Worm (Caenorhabditis elegans): Measurements from ENCODE around the gene srh-30.

The srh-30 gene

DNA sequence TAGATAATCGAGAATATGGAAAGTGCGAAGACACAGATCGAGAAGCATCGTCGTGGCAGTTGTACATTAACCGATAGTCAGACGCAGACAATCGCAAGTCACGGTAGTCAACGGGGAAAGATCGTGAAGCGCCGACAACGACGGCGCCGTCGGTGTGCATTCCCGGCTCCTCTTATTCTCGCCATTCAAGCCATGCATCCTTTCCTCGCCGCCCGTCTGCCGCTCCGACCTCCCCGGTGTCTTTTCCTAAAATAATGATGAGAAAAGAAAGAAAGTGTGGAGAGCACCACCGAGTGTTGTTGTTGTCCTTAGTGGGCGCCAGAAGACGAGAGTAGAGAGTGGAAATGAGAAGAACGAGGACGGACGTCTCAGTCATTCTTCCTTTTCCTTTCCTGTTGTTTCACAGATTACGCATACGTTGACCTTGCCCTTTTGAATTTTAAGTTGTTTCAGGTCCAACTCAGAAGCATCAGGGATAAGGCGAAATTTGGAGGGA is 22.2 kb upstream of the srh-30 start, which contains the start of gene ZC404.1:
TSS of gene ZC404.1 (plus strand) at position 446 of the 496 bp plus-strand sequence.
- TF ChIP-seq hlh-6 (tag; optimal IDR thresholded peaks at IDR 0.05) (no peak), ceh-31 (tag; optimal IDR thresholded peaks at IDR 0.05) (peak; percentile 8)

DNA sequence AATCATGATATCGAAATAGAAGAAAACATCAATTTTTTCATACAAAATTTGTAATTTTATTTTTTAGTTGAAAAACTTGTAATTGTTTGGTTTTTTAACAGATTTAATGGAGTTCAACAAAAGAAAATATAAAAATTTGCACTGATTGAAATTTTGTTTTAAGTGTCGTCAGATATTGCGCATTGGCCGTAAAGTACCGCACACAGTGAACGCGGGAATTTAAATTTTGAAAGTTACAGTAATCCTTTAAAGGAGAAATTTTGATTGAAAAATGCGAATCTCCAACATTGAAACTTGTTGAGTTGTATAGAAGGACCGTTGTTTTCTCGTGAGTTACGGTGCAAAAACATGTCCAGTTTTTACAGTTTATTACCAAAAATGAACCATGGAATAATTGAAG is 21.4 kb upstream of the srh-30 start:
- TF ChIP-seq ceh-31 (tag; optimal IDR thresholded peaks at IDR 0.05): no peak
- TF ChIP-seq pax-1 (tag; optimal IDR thresholded peaks at IDR 0.05): no peak
- TF ChIP-seq ceh-18 (tag; optimal IDR thresholded peaks at IDR 0.05): no peak
- TF ChIP-seq unc-3 (GFP tag; conservative IDR thresholded peaks at IDR 0.05): no peak
- no peak for TF ChIP-seq unc-3 (tag; optimal IDR thresholded peaks at IDR 0.05)
- TF ChIP-seq npax-4 (tag; optimal IDR thresholded peaks at IDR 0.05): no peak
- TF ChIP-seq C08G9.2 (tag; optimal IDR thresholded peaks at IDR 0.05): no peak
- TF ChIP-seq lin-11 (tag; optimal IDR thresholded peaks at IDR 0.05): no peak
- no peak for TF ChIP-seq unc-86 (tag; optimal IDR thresholded peaks at IDR 0.05)
- TF ChIP-seq F13H6.1 (tag; optimal IDR thresholded peaks at IDR 0.05): no peak
- no peak for TF ChIP-seq elt-2 (tag; optimal IDR thresholded peaks at IDR 0.05)
- no peak for TF ChIP-seq pha-4 (tag; optimal IDR thresholded peaks at IDR 0.05)
- no peak for TF ChIP-seq lim-6 (tag; optimal IDR thresholded peaks at IDR 0.05)
- no peak for TF ChIP-seq ama-1 (optimal IDR thresholded peaks at IDR 0.05)

DNA sequence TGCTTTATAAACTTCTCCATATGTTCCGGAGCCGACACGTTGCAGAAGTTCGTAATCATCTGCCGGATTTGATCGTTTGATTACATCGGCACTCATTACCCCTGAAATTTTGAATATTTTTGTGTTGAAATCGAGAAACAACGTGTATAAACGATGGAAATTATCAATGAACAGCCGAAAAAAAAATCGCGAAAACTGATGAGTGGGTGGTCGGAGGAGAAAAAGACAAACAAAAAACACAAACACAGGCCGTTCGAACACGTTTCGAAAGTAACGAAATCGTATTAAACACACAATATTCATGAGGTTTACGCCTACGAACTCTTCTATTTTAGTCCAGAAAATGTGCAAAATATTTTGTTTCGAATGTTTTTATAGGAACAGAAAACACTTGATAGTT is 21.0 kb upstream of the srh-30 start, which contains the start of gene gck-2:
TSS of gene gck-2 (minus strand) at position 101 of the 400 bp plus-strand sequence.
- TF ChIP-seq odd-2 (tag; optimal IDR thresholded peaks at IDR 0.05) (no peak), dve-1 (tag; optimal IDR thresholded peaks at IDR 0.05) (no peak), pqm-1 (tag; optimal IDR thresholded peaks at IDR 0.05) (no peak), hlh-6 (tag; optimal IDR thresholded peaks at IDR 0.05) (no peak), hlh-13 (GFP tag; optimal IDR thresholded peaks at IDR 0.05) (no peak), pag-3 (tag; optimal IDR thresholded peaks at IDR 0.05; ENCODE audit: borderline replicate concordance) (no peak), ceh-45 (GFP tag; IDR thresholded peaks at IDR 0.05) (no peak), lin-11 (tag; optimal IDR thresholded peaks at IDR 0.05) (no peak), ceh-34 (tag; optimal IDR thresholded peaks at IDR 0.05) (no peak), T23F11.4 (GFP tag; optimal IDR thresholded peaks at IDR 0.05) (no peak), nhr-232 (tag; optimal IDR thresholded peaks at IDR 0.05) (no peak), ceh-2 (tag; optimal IDR thresholded peaks at IDR 0.05) (no peak), ceh-31 (tag; optimal IDR thresholded peaks at IDR 0.05) (no peak)

DNA sequence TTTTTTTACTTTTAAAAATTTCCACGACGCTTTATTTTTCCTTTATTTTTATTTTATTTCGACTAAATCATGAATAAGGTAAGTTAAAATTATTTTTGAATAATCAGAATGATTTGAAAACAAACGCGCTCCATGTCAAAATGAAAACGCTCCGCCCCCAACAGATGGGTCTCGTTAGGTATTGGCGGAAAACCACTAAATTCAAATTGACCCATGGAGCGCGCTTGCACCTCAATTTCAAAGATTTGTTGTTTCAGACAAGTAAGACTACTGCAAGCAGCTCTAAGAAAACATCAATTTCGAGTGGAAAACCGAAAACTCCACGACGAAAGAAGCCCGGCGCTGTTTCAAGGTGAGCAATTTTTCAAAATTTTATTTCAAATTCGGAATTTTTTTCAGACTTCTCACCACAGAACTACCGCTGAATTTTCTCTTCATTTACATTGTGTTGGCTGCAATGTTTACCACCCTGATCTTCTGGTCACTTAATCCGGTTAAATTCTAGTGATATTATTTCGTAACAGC is 16.4 kb upstream of the srh-30 start, which contains the start of gene ZC404.2:
TSS of gene ZC404.2 (plus strand) at position 47 of the 525 bp plus-strand sequence.
- TF ChIP-seq ama-1 (optimal IDR thresholded peaks at IDR 0.05): peak; percentile 46
- no peak for TF ChIP-seq gmeb-2 (tag; optimal IDR thresholded peaks at IDR 0.05)
- no peak for TF ChIP-seq zip-5 (tag; optimal IDR thresholded peaks at IDR 0.05)
- TF ChIP-seq F13H6.1 (tag; optimal IDR thresholded peaks at IDR 0.05): no peak
- TF ChIP-seq elt-2 (tag; optimal IDR thresholded peaks at IDR 0.05): no peak
- TF ChIP-seq ceh-22 (tag; optimal IDR thresholded peaks at IDR 0.05): no peak

DNA sequence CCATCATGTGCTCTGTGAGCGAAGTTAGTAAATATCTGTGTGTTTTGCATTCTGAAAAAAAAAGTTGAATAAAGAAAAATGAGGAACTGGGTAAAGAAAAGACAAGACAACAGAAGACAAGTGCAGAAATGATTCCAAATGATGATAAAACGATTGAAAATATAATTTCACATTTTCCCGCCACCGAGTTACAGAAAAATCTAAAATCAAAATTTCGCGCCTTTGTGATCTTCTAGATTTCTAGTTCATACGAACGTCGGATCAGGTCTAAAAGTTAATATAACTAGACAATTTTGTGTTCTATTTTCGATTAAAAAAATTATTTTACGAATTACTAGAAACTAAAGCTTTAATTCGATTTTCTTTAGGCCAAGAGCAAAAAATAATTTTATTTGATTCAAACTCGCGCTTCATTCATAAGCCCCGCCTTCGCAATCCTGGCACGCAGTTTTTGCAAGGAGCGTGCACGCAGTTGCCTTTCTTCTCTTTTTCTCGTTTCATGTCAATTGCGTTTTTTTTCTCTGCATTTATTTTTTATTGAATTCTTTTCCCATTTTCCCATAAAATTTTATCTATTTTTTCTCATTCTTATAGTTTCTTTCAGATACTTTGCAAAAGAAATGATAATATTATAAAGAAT is 13.4 kb upstream of the srh-30 start, which contains the start of the genes spn-4 and spe-39:
TSS of gene spn-4 (minus strand) at position 51 of the 640 bp plus-strand sequence.
TSS of gene spe-39 (plus strand) at position 599 of the 640 bp plus-strand sequence.
- TF ChIP-seq hlh-8 (tag; optimal IDR thresholded peaks at IDR 0.05): no peak
- TF ChIP-seq fax-1 (tag; optimal IDR thresholded peaks at IDR 0.05): peak; percentile 7
- no peak for TF ChIP-seq tbx-7 (tag; optimal IDR thresholded peaks at IDR 0.05)
- TF ChIP-seq ceh-34 (tag; optimal IDR thresholded peaks at IDR 0.05): no peak
- TF ChIP-seq gmeb-2 (tag; optimal IDR thresholded peaks at IDR 0.05): no peak
- peak; percentile 10 for TF ChIP-seq zip-5 (tag; optimal IDR thresholded peaks at IDR 0.05)
- no peak for TF ChIP-seq hlh-15 (tag; optimal IDR thresholded peaks at IDR 0.05)
- TF ChIP-seq C08G9.2 (tag; optimal IDR thresholded peaks at IDR 0.05): peak; percentile 39
- no peak for TF ChIP-seq fkh-10 (GFP tag; optimal IDR thresholded peaks at IDR 0.05)
- no peak for TF ChIP-seq pha-2 (tag; optimal IDR thresholded peaks at IDR 0.05)
- no peak for TF ChIP-seq ceh-18 (tag; optimal IDR thresholded peaks at IDR 0.05)
- no peak for TF ChIP-seq unc-3 (GFP tag; conservative IDR thresholded peaks at IDR 0.05)
- TF ChIP-seq unc-3 (tag; optimal IDR thresholded peaks at IDR 0.05): no peak
- TF ChIP-seq nhr-232 (tag; optimal IDR thresholded peaks at IDR 0.05): no peak
- no peak for TF ChIP-seq ceh-9 (tag; optimal IDR thresholded peaks at IDR 0.05)
- TF ChIP-seq elt-4 (tag; optimal IDR thresholded peaks at IDR 0.05): no peak
- TF ChIP-seq ama-1 (optimal IDR thresholded peaks at IDR 0.05): no peak
- TF ChIP-seq tbx-2 (tag; optimal IDR thresholded peaks at IDR 0.05): peak; percentile 48
- TF ChIP-seq npax-4 (tag; optimal IDR thresholded peaks at IDR 0.05): no peak
- peak; percentile 30 for TF ChIP-seq Y22D7AL.16 (tag; optimal IDR thresholded peaks at IDR 0.05)
- no peak for TF ChIP-seq fkh-6 (tag; optimal IDR thresholded peaks at IDR 0.05)
- TF ChIP-seq rnt-1 (tag; optimal IDR thresholded peaks at IDR 0.05): no peak
- peak; percentile 29 for TF ChIP-seq dve-1 (tag; optimal IDR thresholded peaks at IDR 0.05)
- no peak for TF ChIP-seq ceh-24 (tag; optimal IDR thresholded peaks at IDR 0.05)
- TF ChIP-seq odd-2 (tag; optimal IDR thresholded peaks at IDR 0.05): peak; percentile 21
- TF ChIP-seq nfya-1 (tag; optimal IDR thresholded peaks at IDR 0.05): peak; percentile 74

Measured in whole organism, late embryonic.